Worm (Caenorhabditis elegans): Measurements from ENCODE around the gene K06B4.15.

ce11 chrV:15668870-15669269 lies 1.4 kb upstream of the K06B4.15 start, which contains the start of gene K06B4.4:
- TF ChIP-seq flt-1 (GFP tag; IDR thresholded peaks at IDR 0.05) (no peak), tab-1 (GFP tag; IDR thresholded peaks at IDR 0.05) (no peak), ztf-29 (GFP tag; IDR thresholded peaks at IDR 0.05) (no peak), ref-1 (GFP tag; conservative IDR thresholded peaks at IDR 0.05) (no peak), klf-2 (GFP tag; conservative IDR thresholded peaks at IDR 0.05) (no peak)

Data from whole organism, midembryonic.